Worm (Caenorhabditis elegans): ENCODE results near the gene C03G6.17.

- TF ChIP-seq C06A6.2 (GFP tag; conservative IDR thresholded peaks at IDR 0.05) (no peak), D2030.7 (GFP tag; IDR thresholded peaks at IDR 0.05) (no peak), sea-2 (GFP tag; IDR thresholded peaks at IDR 0.05) (no peak), rec-8 (tag; optimal IDR thresholded peaks at IDR 0.05) (no peak), him-1 (tag; optimal IDR thresholded peaks at IDR 0.05) (no peak), nfya-1 (tag; optimal IDR thresholded peaks at IDR 0.05; ENCODE audit: borderline replicate concordance, insufficient read depth) (no peak), unc-130 (GFP tag; optimal IDR thresholded peaks at IDR 0.05) (no peak), ama-1 (optimal IDR thresholded peaks at IDR 0.05) (no peak), ama-1 (GFP tag; optimal IDR thresholded peaks at IDR 0.05) (no peak), Y67H2A.10 (GFP tag; conservative IDR thresholded peaks at IDR 0.05) (no peak), efl-1 (GFP tag; optimal IDR thresholded peaks at IDR 0.05) (no peak)
Measured at ce11 chrV:7416569-7416968, 35.7 kb upstream of the C03G6.17 start.

Measured in whole organism, young adult.